Fruit fly (Drosophila melanogaster) whole organism, embryonic: ENCODE data around the gene CG7069.
A peak's percentile ranks its signal among the peaks of the same experiment; 100 is the strongest.

Experiments used
- Ada2b ChIP-seq: fragments of 200-800 bp; sonication (Bioruptor generic); IDR thresholded peaks from 2 replicates; pipeline ENCODE4 v1.3.6; 2022; ENCODE audit warnings: missing biosample characterization, missing genetic modification characterization
- Blimp-1 ChIP-seq: fragments of 200-800 bp; sonication (Bioruptor generic); optimal IDR thresholded peaks from 3 replicates; lab custom pipeline; 2018; ENCODE audit warnings: missing biosample characterization, missing genetic modification characterization, mild to moderate bottlenecking, moderate library complexity, missing genetic modification reagents
- CG10147 ChIP-seq: fragments of 200-800 bp; sonication (Bioruptor generic); optimal IDR thresholded peaks from 2 replicates; lab custom pipeline; 2019; ENCODE audit warnings: missing biosample characterization, mild to moderate bottlenecking, missing genetic modification characterization, moderate library complexity
- CG10209 ChIP-seq: fragments of 200-800 bp; sonication (Bioruptor generic); optimal IDR thresholded peaks from 3 replicates; lab custom pipeline; 2017; ENCODE audit warnings: missing biosample characterization, mild to moderate bottlenecking, missing genetic modification characterization, missing genetic modification reagents
- CG11695 ChIP-seq: fragments of 200-800 bp; sonication (Bioruptor generic); IDR thresholded peaks from 3 replicates; pipeline ENCODE4 v1.3.6; 2022; ENCODE audit warnings: missing biosample characterization, missing genetic modification characterization
- CG12299 ChIP-seq: fragments of 200-800 bp; sonication (Bioruptor generic); optimal IDR thresholded peaks from 2 replicates; lab custom pipeline; 2018; ENCODE audit warnings: missing biosample characterization, mild to moderate bottlenecking, missing genetic modification characterization
- CG15479 ChIP-seq: fragments of 200-800 bp; sonication (Bioruptor generic); optimal IDR thresholded peaks from 3 replicates; lab custom pipeline; 2019; ENCODE audit warnings: missing biosample characterization, mild to moderate bottlenecking, missing genetic modification characterization, moderate library complexity
- CG15514 ChIP-seq: fragments of 200-800 bp; sonication (Bioruptor generic); optimal IDR thresholded peaks from 3 replicates; lab custom pipeline; 2017; ENCODE audit warnings: missing biosample characterization, missing genetic modification characterization, mild to moderate bottlenecking, moderate library complexity, missing genetic modification reagents
- CG17328 ChIP-seq: fragments of 200-800 bp; sonication (Bioruptor generic); IDR thresholded peaks from 2 replicates; pipeline ENCODE4 v1.3.6; 2022; ENCODE audit warnings: missing biosample characterization, missing genetic modification characterization
- CG2120 ChIP-seq: fragments of 200-800 bp; sonication (Bioruptor generic); optimal IDR thresholded peaks from 3 replicates; lab custom pipeline; 2016; ENCODE audit warnings: missing biosample characterization, missing genetic modification characterization
- CG34376 ChIP-seq: fragments of 200-800 bp; sonication (Bioruptor generic); optimal IDR thresholded peaks from 2 replicates; lab custom pipeline; 2018; ENCODE audit warnings: missing biosample characterization, mild to moderate bottlenecking, missing genetic modification characterization
- CG34422 ChIP-seq: fragments of 200-800 bp; sonication (Bioruptor generic); IDR thresholded peaks from 3 replicates; pipeline ENCODE4 v1.3.6; 2022; ENCODE audit warnings: missing biosample characterization, missing genetic modification characterization
- CG3995 ChIP-seq: fragments of 200-800 bp; sonication (Bioruptor generic); optimal IDR thresholded peaks from 3 replicates; lab custom pipeline; 2016; ENCODE audit warnings: missing biosample characterization, missing genetic modification characterization
- CG42726 ChIP-seq: fragments of 200-800 bp; sonication (Bioruptor generic); IDR thresholded peaks from 2 replicates; pipeline ENCODE4 v1.3.6; 2022; ENCODE audit warnings: missing biosample characterization, missing genetic modification characterization; ENCODE audit not compliant: partially characterized antibody
- CG4282 ChIP-seq: fragments of 200-800 bp; sonication (Bioruptor generic); optimal IDR thresholded peaks from 2 replicates; lab custom pipeline; 2016; ENCODE audit warnings: missing biosample characterization, missing genetic modification characterization
- CG4730 ChIP-seq: fragments of 200-800 bp; sonication (Bioruptor generic); IDR thresholded peaks from 2 replicates; pipeline ENCODE4 v1.3.6; 2022; ENCODE audit warnings: missing biosample characterization, missing genetic modification characterization
- CG4820 ChIP-seq: fragments of 200-800 bp; sonication (Bioruptor generic); optimal IDR thresholded peaks from 3 replicates; lab custom pipeline; 2016; ENCODE audit warnings: missing biosample characterization, missing genetic modification characterization
- CG6175 ChIP-seq: fragments of 200-800 bp; sonication (Bioruptor generic); IDR thresholded peaks from 3 replicates; pipeline ENCODE4 v1.3.6; 2022; ENCODE audit warnings: missing biosample characterization, missing genetic modification characterization
- CG6813 ChIP-seq: fragments of 200-800 bp; sonication (Bioruptor generic); optimal IDR thresholded peaks from 2 replicates; lab custom pipeline; 2017; ENCODE audit warnings: missing biosample characterization, missing genetic modification characterization, mild to moderate bottlenecking, moderate library complexity, missing genetic modification reagents
- CG7357 ChIP-seq: fragments of 200-800 bp; sonication (Bioruptor generic); IDR thresholded peaks from 3 replicates; pipeline ENCODE4 v1.3.6; 2022; ENCODE audit warnings: missing biosample characterization, missing genetic modification characterization
- CG7745 ChIP-seq: fragments of 200-800 bp; sonication (Bioruptor generic); optimal IDR thresholded peaks from 2 replicates; lab custom pipeline; 2018; ENCODE audit warnings: missing biosample characterization, mild to moderate bottlenecking, missing genetic modification characterization, moderate library complexity
- CG7963 ChIP-seq: fragments of 200-800 bp; sonication (Bioruptor generic); IDR thresholded peaks from 3 replicates; pipeline ENCODE4 v1.3.6; 2022; ENCODE audit warnings: missing biosample characterization, missing genetic modification characterization; ENCODE audit not compliant: partially characterized antibody
- CG9609 ChIP-seq: fragments of 200-800 bp; sonication (Bioruptor generic); optimal IDR thresholded peaks from 3 replicates; lab custom pipeline; 2016; ENCODE audit warnings: missing biosample characterization, missing genetic modification characterization
- Camta ChIP-seq: fragments of 200-800 bp; sonication (Bioruptor generic); optimal IDR thresholded peaks from 2 replicates; lab custom pipeline; 2016; ENCODE audit warnings: missing biosample characterization, missing genetic modification characterization
- CkIIα-i1 ChIP-seq: fragments of 200-800 bp; sonication (Bioruptor generic); IDR thresholded peaks from 2 replicates; pipeline ENCODE4 v1.3.6; 2022; ENCODE audit warnings: missing biosample characterization, missing genetic modification characterization
- Dad ChIP-seq: fragments of 200-800 bp; sonication (Bioruptor generic); optimal IDR thresholded peaks from 3 replicates; lab custom pipeline; 2016; ENCODE audit warnings: missing biosample characterization, missing genetic modification characterization
- Doc3 ChIP-seq: fragments of 200-800 bp; sonication (Bioruptor generic); IDR thresholded peaks from 3 replicates; pipeline ENCODE4 v1.3.6; 2022; ENCODE audit warnings: missing biosample characterization, missing genetic modification characterization; ENCODE audit not compliant: partially characterized antibody
- Dref ChIP-seq: fragments of 200-800 bp; sonication (Bioruptor generic); IDR thresholded peaks from 2 replicates; pipeline ENCODE4 v1.3.6; 2022; ENCODE audit warnings: missing biosample characterization, missing genetic modification characterization
- Elba2 ChIP-seq: fragments of 200-800 bp; sonication (Bioruptor generic); optimal IDR thresholded peaks from 3 replicates; lab custom pipeline; 2016; ENCODE audit warnings: missing biosample characterization, missing genetic modification characterization
- H15 ChIP-seq: fragments of 200-800 bp; sonication (Bioruptor generic); IDR thresholded peaks from 3 replicates; pipeline ENCODE4 v1.3.6; 2022; ENCODE audit warnings: missing biosample characterization, missing genetic modification characterization
- HLH4C ChIP-seq: fragments of 200-800 bp; sonication (Bioruptor generic); IDR thresholded peaks from 3 replicates; pipeline ENCODE4 v1.3.6; 2022; ENCODE audit warnings: missing biosample characterization, missing genetic modification characterization; ENCODE audit not compliant: partially characterized antibody
- Hand ChIP-seq: fragments of 200-800 bp; sonication (Bioruptor generic); optimal IDR thresholded peaks from 2 replicates; lab custom pipeline; 2017; ENCODE audit warnings: mild to moderate bottlenecking, missing biosample characterization, missing genetic modification reagents, missing genetic modification characterization
- Mrtf ChIP-seq: fragments of 200-800 bp; sonication (Bioruptor generic); IDR thresholded peaks from 3 replicates; pipeline ENCODE4 v1.3.6; 2022; ENCODE audit warnings: missing biosample characterization, missing genetic modification characterization
- NK7.1 ChIP-seq: fragments of 200-800 bp; sonication (Bioruptor generic); optimal IDR thresholded peaks from 3 replicates; lab custom pipeline; 2016; ENCODE audit warnings: missing biosample characterization, missing genetic modification characterization
- Tbp ChIP-seq: fragments of >200 bp; optimal IDR thresholded peaks from 2 replicates; lab custom pipeline; 2018; ENCODE audit warnings: missing biosample characterization, missing genetic modification characterization
- aop ChIP-seq: fragments of 200-800 bp; sonication (Bioruptor generic); IDR thresholded peaks from 2 replicates; pipeline ENCODE4 v1.3.6; 2022; ENCODE audit warnings: missing biosample characterization, missing genetic modification characterization
- bbx ChIP-seq: fragments of 200-800 bp; sonication (Bioruptor generic); IDR thresholded peaks from 2 replicates; pipeline ENCODE4 v1.3.6; 2022; ENCODE audit warnings: missing biosample characterization, missing genetic modification characterization; ENCODE audit not compliant: partially characterized antibody
- caup ChIP-seq: fragments of 200-800 bp; sonication (Bioruptor generic); optimal IDR thresholded peaks from 3 replicates; lab custom pipeline; 2017; ENCODE audit warnings: missing biosample characterization, mild to moderate bottlenecking, missing genetic modification characterization, moderate library complexity; ENCODE audit not compliant: severe bottlenecking
- chm ChIP-seq: fragments of 200-800 bp; sonication (Bioruptor generic); IDR thresholded peaks from 2 replicates; pipeline ENCODE4 v1.3.6; 2022; ENCODE audit warnings: missing biosample characterization, missing genetic modification characterization
- eyg ChIP-seq: fragments of 200-800 bp; sonication (Bioruptor generic); optimal IDR thresholded peaks from 3 replicates; lab custom pipeline; 2016; ENCODE audit warnings: missing biosample characterization, missing genetic modification characterization
- gce ChIP-seq: fragments of 200-800 bp; sonication (Bioruptor generic); IDR thresholded peaks from 3 replicates; pipeline ENCODE4 v1.3.6; 2022; ENCODE audit warnings: missing biosample characterization, missing genetic modification characterization
- gem ChIP-seq: fragments of 200-800 bp; sonication (Bioruptor generic); optimal IDR thresholded peaks from 2 replicates; lab custom pipeline; 2019; ENCODE audit warnings: missing biosample characterization, mild to moderate bottlenecking, missing genetic modification characterization, moderate library complexity
- grn ChIP-seq: fragments of 200-800 bp; sonication (Bioruptor generic); optimal IDR thresholded peaks from 3 replicates; lab custom pipeline; 2017; ENCODE audit warnings: missing biosample characterization, missing genetic modification characterization
- kay ChIP-seq: fragments of 200-800 bp; sonication (Bioruptor generic); optimal IDR thresholded peaks from 2 replicates; lab custom pipeline; 2016; ENCODE audit warnings: missing biosample characterization, missing genetic modification characterization
- sens ChIP-seq: fragments of 200-800 bp; sonication (Bioruptor generic); peaks from one replicate; lab custom pipeline; 2016; ENCODE audit warnings: missing biosample characterization, missing genetic modification characterization
- sisA ChIP-seq: fragments of 200-800 bp; sonication (Bioruptor generic); IDR thresholded peaks from 2 replicates; pipeline ENCODE4 v1.3.6; 2022; ENCODE audit warnings: missing biosample characterization, missing genetic modification characterization
- ssp ChIP-seq: fragments of 200-800 bp; sonication (Bioruptor generic); IDR thresholded peaks from 2 replicates; pipeline ENCODE4 v1.3.6; 2022; ENCODE audit warnings: missing biosample characterization, missing genetic modification characterization
- stwl ChIP-seq: fragments of 200-800 bp; sonication (Bioruptor generic); optimal IDR thresholded peaks from 3 replicates; lab custom pipeline; 2018; ENCODE audit warnings: missing biosample characterization, mild to moderate bottlenecking, missing genetic modification characterization, moderate library complexity
- tna ChIP-seq: fragments of 200-800 bp; sonication (Bioruptor generic); IDR thresholded peaks from 2 replicates; pipeline ENCODE4 v1.3.6; 2022; ENCODE audit warnings: missing biosample characterization, missing genetic modification characterization; ENCODE audit not compliant: partially characterized antibody
- tup ChIP-seq: fragments of 200-800 bp; sonication (Bioruptor generic); optimal IDR thresholded peaks from 2 replicates; lab custom pipeline; 2016; ENCODE audit warnings: missing biosample characterization, mild to moderate bottlenecking, missing genetic modification characterization, moderate library complexity
- zfh1 ChIP-seq: fragments of 200-800 bp; sonication (Bioruptor generic); IDR thresholded peaks from 3 replicates; pipeline ENCODE4 v1.3.6; 2022; ENCODE audit warnings: missing biosample characterization, missing genetic modification characterization

The CG7069 gene

dm6 chr3R:22358810-22359209, 13.8 kb upstream of the CG7069 start:
- peak; percentile 47 for TF ChIP-seq grn (GFP tag; lab: Kevin White, UChicago)
- no peak for TF ChIP-seq CG42726 (GFP tag; lab: Robert Waterston, UW)
- TF ChIP-seq CG9609 (GFP tag; lab: Kevin White, UChicago), result peak; percentile 23
- TF ChIP-seq CG4730 (GFP tag; lab: Robert Waterston, UW), result peak; percentile 71
- no peak for TF ChIP-seq Doc3 (GFP tag; lab: Robert Waterston, UW)
- TF ChIP-seq CG4282, result no peak
- TF ChIP-seq CG10147 (GFP tag; lab: Kevin White, UChicago), result peak; percentile 40
- no peak for TF ChIP-seq Hand (GFP tag; lab: Kevin White, UChicago)
- TF ChIP-seq tna (GFP tag; lab: Robert Waterston, UW), result no peak
- peak; percentile 46; the same call in 1 of the 2 replicates for TF ChIP-seq sisA (GFP tag; lab: Robert Waterston, UW)
- peak; percentile 79 for TF ChIP-seq CG17328 (GFP tag; lab: Robert Waterston, UW)
- no peak for TF ChIP-seq Tbp
- TF ChIP-seq Ada2b (GFP tag; lab: Robert Waterston, UW), result peak; percentile 69
- TF ChIP-seq Mrtf (GFP tag; lab: Robert Waterston, UW), result peak; percentile 61; the same call in 2 of the 3 replicates
- no peak for TF ChIP-seq Elba2
- TF ChIP-seq Dad, result peak; percentile 29
- peak; percentile 62; the same call in 1 of the 3 replicates for TF ChIP-seq CG34422 (GFP tag; lab: Robert Waterston, UW)
- peak; percentile 31 for TF ChIP-seq CG15479 (GFP tag; lab: Kevin White, UChicago)
- peak; percentile 35; the same call in 1 of the 2 replicates for TF ChIP-seq ssp (GFP tag; lab: Robert Waterston, UW)
- peak; percentile 86 for TF ChIP-seq CG6813
- TF ChIP-seq CG11695 (GFP tag; lab: Robert Waterston, UW), result peak; percentile 85
- no peak for TF ChIP-seq NK7.1
- peak; percentile 88 for TF ChIP-seq Blimp-1 (GFP tag; lab: Kevin White, UChicago)
- peak; percentile 5 for TF ChIP-seq eyg (GFP tag; lab: Kevin White, UChicago)
- TF ChIP-seq chm (GFP tag; lab: Robert Waterston, UW), result peak; percentile 77
- peak; percentile 79 for TF ChIP-seq CG4820 (GFP tag; lab: Kevin White, UChicago)
- TF ChIP-seq CG2120, result peak; percentile 52
- no peak for TF ChIP-seq bbx
- TF ChIP-seq CkIIα-i1 (GFP tag; lab: Robert Waterston, UW), result no peak
- peak; percentile 32 for TF ChIP-seq CG15514 (GFP tag; lab: Kevin White, UChicago)
- TF ChIP-seq CG12299 (tag; lab: Kevin White, UChicago), result no peak
- peak; percentile 43 for TF ChIP-seq caup (GFP tag; lab: Kevin White, UChicago)
- TF ChIP-seq sens (GFP tag; lab: Kevin White, UChicago), result peak; percentile 94
- no peak for TF ChIP-seq CG7963 (GFP tag; lab: Robert Waterston, UW)
- TF ChIP-seq tup, result peak; percentile 67
- no peak for TF ChIP-seq Dref (GFP tag; lab: Robert Waterston, UW)
- no peak for TF ChIP-seq aop
- TF ChIP-seq CG7357 (GFP tag; lab: Robert Waterston, UW), result peak; percentile 35; the same call in 1 of the 3 replicates
- peak; percentile 23; the same call in 1 of the 3 replicates for TF ChIP-seq gce (GFP tag; lab: Robert Waterston, UW)
- peak; percentile 38 for TF ChIP-seq Camta (GFP tag; lab: Kevin White, UChicago)
- TF ChIP-seq CG34376 (GFP tag; lab: Kevin White, UChicago), result peak; percentile 1
- peak; percentile 80 for TF ChIP-seq zfh1 (GFP tag; lab: Robert Waterston, UW)
- TF ChIP-seq CG7745 (tag; lab: Kevin White, UChicago), result peak; percentile 60
- no peak for TF ChIP-seq CG3995 (GFP tag; lab: Kevin White, UChicago)
- peak; percentile 81 for TF ChIP-seq CG10209 (GFP tag; lab: Kevin White, UChicago)
- TF ChIP-seq stwl, result peak; percentile 23
- no peak for TF ChIP-seq H15
- TF ChIP-seq CG6175 (GFP tag; lab: Robert Waterston, UW), result 0 out of 3 replicates have a peak, but pooled peaks have one; percentile 13
- peak; percentile 82 for TF ChIP-seq gem (tag; lab: Kevin White, UChicago)
- no peak for TF ChIP-seq kay (GFP tag; lab: Kevin White, UChicago)
- TF ChIP-seq HLH4C, result no peak
